Worm (Caenorhabditis elegans) whole organism, young adult: ENCODE results near the gene B0001.8.

Source experiments
- B0019.2 ChIP-seq: fragments of 200-800 bp; sonication (Bioruptor generic); conservative IDR thresholded peaks from 2 replicates; pipeline ENCODE4 v1.3.6; 2022; ENCODE audit warnings: missing genetic modification reagents, missing genetic modification characterization, missing compliant biosample characterization
- B0261.1 ChIP-seq: sonication (generic microtip); optimal IDR thresholded peaks from 2 replicates; lab custom pipeline; 2016; ENCODE audit warnings: mild to moderate bottlenecking, missing genetic modification characterization, moderate library complexity, missing compliant biosample characterization
- B0336.3 ChIP-seq: fragments of 200-800 bp; sonication (Bioruptor generic); IDR thresholded peaks from 2 replicates; pipeline ENCODE4 v1.3.6; 2022; ENCODE audit warnings: missing genetic modification characterization, missing compliant biosample characterization
- D2030.7 ChIP-seq: fragments of 200-800 bp; sonication (Bioruptor generic); IDR thresholded peaks from 2 replicates; pipeline ENCODE4 v1.3.6; 2022; ENCODE audit warnings: missing genetic modification reagents, missing genetic modification characterization, missing compliant biosample characterization
- F10E7.11 ChIP-seq: sonication (generic microtip); optimal IDR thresholded peaks from 2 replicates; lab custom pipeline; 2017; ENCODE audit warnings: mild to moderate bottlenecking, missing genetic modification characterization, moderate library complexity, missing compliant biosample characterization
- F33H1.4 ChIP-seq: fragments of 200-800 bp; sonication (Bioruptor generic); IDR thresholded peaks from 2 replicates; pipeline ENCODE4 v1.3.6; 2022; ENCODE audit warnings: missing genetic modification reagents, missing genetic modification characterization, missing compliant biosample characterization
- F37B4.10 ChIP-seq: fragments of 200-800 bp; sonication (Bioruptor generic); IDR thresholded peaks from 2 replicates; pipeline ENCODE4 v1.3.6; 2022; ENCODE audit warnings: missing genetic modification characterization, missing compliant biosample characterization
- F52B5.7 ChIP-seq: sonication (generic microtip); optimal IDR thresholded peaks from 2 replicates; lab custom pipeline; 2016; ENCODE audit warnings: mild to moderate bottlenecking, missing genetic modification characterization, missing compliant biosample characterization
- Y95B8A.8 ChIP-seq: fragments of 200-800 bp; sonication (Bioruptor generic); IDR thresholded peaks from 2 replicates; pipeline ENCODE4 v1.3.6; 2022; ENCODE audit warnings: missing genetic modification reagents, missing genetic modification characterization, missing compliant biosample characterization
- akir-1 ChIP-seq: fragments of 200-800 bp; sonication (Bioruptor generic); optimal IDR thresholded peaks from 2 replicates; lab custom pipeline; 2018; ENCODE audit warnings: mild to moderate bottlenecking, missing genetic modification characterization, moderate library complexity, missing compliant biosample characterization
- ama-1 ChIP-seq, 3 experiments: fragments of 150-350 bp in 1 of 3; sonication (generic microtip) in 2 of 3; optimal IDR thresholded peaks; 2 replicates each; lab custom pipeline; 2014 to 2018; ENCODE audit warnings: missing biosample characterization in 2 of 3, missing genetic modification characterization in 2 of 3, missing genetic modification reagents in 2 of 3
- atf-7 ChIP-seq: sonication (generic microtip); optimal IDR thresholded peaks from 2 replicates; lab custom pipeline; 2017; ENCODE audit warnings: mild to moderate bottlenecking, missing genetic modification characterization, missing compliant biosample characterization
- athp-1 ChIP-seq: sonication (generic microtip); optimal IDR thresholded peaks from 2 replicates; lab custom pipeline; 2017; ENCODE audit warnings: mild to moderate bottlenecking, missing genetic modification characterization, missing compliant biosample characterization
- attf-6 ChIP-seq: fragments of 200-800 bp; sonication (Bioruptor generic); IDR thresholded peaks from 2 replicates; pipeline ENCODE4 v1.3.6; 2022; ENCODE audit warnings: missing genetic modification reagents, missing genetic modification characterization, missing compliant biosample characterization
- bed-2 ChIP-seq: fragments of 200-800 bp; sonication (Bioruptor generic); IDR thresholded peaks from 2 replicates; pipeline ENCODE4 v1.3.6; 2022; ENCODE audit warnings: missing genetic modification reagents, missing genetic modification characterization, missing compliant biosample characterization
- ceh-100 ChIP-seq: fragments of 200-800 bp; sonication (Bioruptor generic); IDR thresholded peaks from 2 replicates; pipeline ENCODE4 v1.3.6; 2022; ENCODE audit warnings: missing genetic modification reagents, missing genetic modification characterization, missing compliant biosample characterization
- ceh-40 ChIP-seq: fragments of 200-800 bp; sonication (Bioruptor generic); IDR thresholded peaks from 2 replicates; pipeline ENCODE4 v1.3.6; 2022; ENCODE audit warnings: missing genetic modification characterization, missing compliant biosample characterization
- ceh-91 ChIP-seq: fragments of 200-800 bp; sonication (Bioruptor generic); IDR thresholded peaks from 2 replicates; pipeline ENCODE4 v1.3.6; 2022; ENCODE audit warnings: missing genetic modification reagents, missing genetic modification characterization, missing compliant biosample characterization
- die-1 ChIP-seq: sonication (generic microtip); optimal IDR thresholded peaks from 2 replicates; lab custom pipeline; 2016; ENCODE audit warnings: missing genotype, mild to moderate bottlenecking, missing genetic modification characterization, missing compliant biosample characterization
- efl-1 ChIP-seq: fragments of 150-350 bp; optimal IDR thresholded peaks from 2 replicates; lab custom pipeline; 2014; ENCODE audit warnings: missing biosample characterization, missing genetic modification reagents, missing genetic modification characterization
- fkh-3 ChIP-seq: sonication (generic microtip); optimal IDR thresholded peaks from 2 replicates; lab custom pipeline; 2016; ENCODE audit warnings: mild to moderate bottlenecking, missing genetic modification characterization, missing compliant biosample characterization
- hlh-26 ChIP-seq: fragments of 200-800 bp; sonication (Bioruptor generic); conservative IDR thresholded peaks from 2 replicates; pipeline ENCODE4 v1.3.6; 2022; ENCODE audit warnings: missing genetic modification reagents, missing genetic modification characterization, missing compliant biosample characterization
- hmg-1.2 ChIP-seq: fragments of 200-800 bp; sonication (Bioruptor generic); IDR thresholded peaks from 2 replicates; pipeline ENCODE4 v1.3.6; 2022; ENCODE audit warnings: missing genetic modification reagents, missing genetic modification characterization, missing compliant biosample characterization
- let-607 ChIP-seq, 2 experiments: fragments of 200-800 bp in 1 of 2; sonication (Bioruptor generic) in 1 of 2; sonication (generic microtip) in 1 of 2; optimal IDR thresholded peaks; 2 replicates each; lab custom pipeline; 2016 to 2018; ENCODE audit warnings: mild to moderate bottlenecking in 2 of 2, missing compliant biosample characterization in 2 of 2, missing genetic modification characterization in 2 of 2, moderate library complexity in 2 of 2, missing genotype in 1 of 2
- lin-26 ChIP-seq: fragments of 200-800 bp; sonication (Bioruptor generic); IDR thresholded peaks from 2 replicates; pipeline ENCODE4 v1.3.6; 2022; ENCODE audit warnings: missing genetic modification reagents, missing genetic modification characterization, missing compliant biosample characterization
- lin-54 ChIP-seq: fragments of 200-800 bp; sonication (Bioruptor generic); optimal IDR thresholded peaks from 2 replicates; lab custom pipeline; 2018; ENCODE audit warnings: mild to moderate bottlenecking, missing genetic modification characterization, missing compliant biosample characterization
- lsl-1 ChIP-seq: fragments of 200-800 bp; sonication (Bioruptor generic); optimal IDR thresholded peaks from 2 replicates; lab custom pipeline; 2018; ENCODE audit warnings: mild to moderate bottlenecking, missing genetic modification characterization, moderate library complexity, missing compliant biosample characterization
- madf-6 ChIP-seq: fragments of 200-800 bp; sonication (Bioruptor generic); IDR thresholded peaks from 2 replicates; pipeline ENCODE4 v1.3.6; 2022; ENCODE audit warnings: missing genetic modification reagents, missing genetic modification characterization, missing compliant biosample characterization
- madf-8 ChIP-seq: fragments of 200-800 bp; sonication (Bioruptor generic); conservative IDR thresholded peaks from 2 replicates; pipeline ENCODE4 v1.3.6; 2022; ENCODE audit warnings: missing genetic modification reagents, missing genetic modification characterization, missing compliant biosample characterization
- mcd-1 ChIP-seq: fragments of 200-800 bp; sonication (Bioruptor generic); IDR thresholded peaks from 2 replicates; pipeline ENCODE4 v1.3.6; 2022; ENCODE audit warnings: missing genetic modification reagents, missing genetic modification characterization, missing compliant biosample characterization
- mel-28 ChIP-seq: sonication (generic microtip); optimal IDR thresholded peaks from 2 replicates; lab custom pipeline; 2016; ENCODE audit warnings: borderline replicate concordance, mild to moderate bottlenecking, missing genetic modification characterization, missing compliant biosample characterization
- sea-2 ChIP-seq: fragments of 200-800 bp; sonication (Bioruptor generic); IDR thresholded peaks from 2 replicates; pipeline ENCODE4 v1.3.6; 2022; ENCODE audit warnings: missing genetic modification characterization, missing compliant biosample characterization
- snpc-1.1 ChIP-seq: sonication (generic microtip); optimal IDR thresholded peaks from 2 replicates; lab custom pipeline; 2017; ENCODE audit warnings: missing genetic modification characterization, mild to moderate bottlenecking, missing compliant biosample characterization, antibody characterized with exemption, moderate library complexity, missing genotype, missing genetic modification reagents; ENCODE audit not compliant: insufficient read depth
- snpc-4 ChIP-seq, 5 experiments: fragments of 150-350 bp in 1 of 5; sonication (generic microtip) in 4 of 5; optimal IDR thresholded peaks; 2 replicates each; lab custom pipeline; 2014 to 2018; ENCODE audit warnings: missing genetic modification characterization in 5 of 5, missing biosample characterization in 3 of 5, antibody characterized with exemption in 2 of 5, mild to moderate bottlenecking in 2 of 5, missing compliant biosample characterization in 2 of 5, missing genotype in 2 of 5, moderate library complexity in 2 of 5, missing genetic modification reagents in 1 of 5
- somi-1 ChIP-seq: fragments of 200-800 bp; sonication (Bioruptor generic); optimal IDR thresholded peaks from 2 replicates; lab custom pipeline; 2018; ENCODE audit warnings: mild to moderate bottlenecking, missing genetic modification characterization, missing compliant biosample characterization
- tbp1 ChIP-seq: fragments of 200-800 bp; sonication (Bioruptor generic); optimal IDR thresholded peaks from 2 replicates; lab custom pipeline; 2018; ENCODE audit warnings: mild to moderate bottlenecking, missing genetic modification characterization, missing compliant biosample characterization
- unc-130 ChIP-seq: sonication (generic microtip); optimal IDR thresholded peaks from 2 replicates; lab custom pipeline; 2016; ENCODE audit warnings: missing genetic modification reagents, missing genetic modification characterization, missing compliant biosample characterization
- xnd-1 ChIP-seq: sonication (generic microtip); optimal IDR thresholded peaks from 2 replicates; lab custom pipeline; 2016; ENCODE audit warnings: missing genotype, missing genetic modification reagents, missing genetic modification characterization, missing compliant biosample characterization
- ztf-18 ChIP-seq: sonication (generic microtip); optimal IDR thresholded peaks from 2 replicates; lab custom pipeline; 2016; ENCODE audit warnings: missing genotype, mild to moderate bottlenecking, missing genetic modification characterization, missing compliant biosample characterization
- ztf-22 ChIP-seq: fragments of 200-800 bp; sonication (Bioruptor generic); optimal IDR thresholded peaks from 2 replicates; lab custom pipeline; 2018; ENCODE audit warnings: mild to moderate bottlenecking, missing genetic modification characterization, moderate library complexity, missing compliant biosample characterization
- ztf-3 ChIP-seq: fragments of 200-800 bp; sonication (Bioruptor generic); optimal IDR thresholded peaks from 2 replicates; lab custom pipeline; 2018; ENCODE audit warnings: mild to moderate bottlenecking, missing genetic modification characterization, missing compliant biosample characterization

Gene B0001.8

ce11 chrIV:12154195-12154677, 13.4 kb upstream of the B0001.8 start, which contains the start of gene B0001.7:
B0001.7 (minus strand) TSS chrIV:12154245.
- TF ChIP-seq B0019.2 (GFP tag; lab: Robert Waterston, UW) (no peak), fkh-3 (tag; lab: Kevin White, UChicago) (no peak), B0336.3 (GFP tag; lab: Robert Waterston, UW) (no peak), snpc-4 (GFP tag; optimal IDR thresholded peaks at IDR 0.05; lab: Kevin White, UChicago) (no peak), snpc-4 (tag; optimal IDR thresholded peaks at IDR 0.05; lab: Kevin White, UChicago) (peak in 1 of 4 experiments; percentile 36), ceh-91 (GFP tag; lab: Robert Waterston, UW) (peak; percentile 65; the same call in 1 of the 2 replicates), ztf-3 (GFP tag; lab: Kevin White, UChicago) (no peak), lin-54 (GFP tag; lab: Kevin White, UChicago) (peak; percentile 66), atf-7 (no peak), lsl-1 (GFP tag; lab: Kevin White, UChicago) (peak; percentile 90), somi-1 (no peak), snpc-1.1 (no peak), ceh-40 (GFP tag; lab: Robert Waterston, UW) (no peak), mcd-1 (GFP tag; lab: Robert Waterston, UW) (no peak), sea-2 (GFP tag; lab: Robert Waterston, UW) (no peak), F10E7.11 (tag; lab: Kevin White, UChicago) (no peak), F33H1.4 (GFP tag; lab: Robert Waterston, UW) (peak; percentile 86), athp-1 (tag; lab: Kevin White, UChicago) (no peak), efl-1 (GFP tag; lab: Kevin White, UChicago) (peak; percentile 69), ama-1 (optimal IDR thresholded peaks at IDR 0.05; lab: Kevin White, UChicago) (no peak), ama-1 (GFP tag; optimal IDR thresholded peaks at IDR 0.05; lab: Kevin White, UChicago) (no peak), ztf-22 (no peak), F37B4.10 (no peak), B0261.1 (tag; lab: Kevin White, UChicago) (no peak), ceh-100 (no peak), F52B5.7 (tag; lab: Kevin White, UChicago) (no peak), tbp1 (GFP tag; lab: Kevin White, UChicago) (peak; percentile 22), mel-28 (no peak), unc-130 (GFP tag; lab: Kevin White, UChicago) (no peak), bed-2 (no peak), ztf-18 (tag; lab: Kevin White, UChicago) (no peak), hlh-26 (GFP tag; lab: Robert Waterston, UW) (no peak), madf-6 (peak; percentile 88), xnd-1 (peak; percentile 83), madf-8 (GFP tag; lab: Robert Waterston, UW) (peak; percentile 76), let-607 (tag; optimal IDR thresholded peaks at IDR 0.05; lab: Kevin White, UChicago) (no peak), D2030.7 (peak; percentile 46; the same call in 1 of the 2 replicates), die-1 (tag; lab: Kevin White, UChicago) (no peak), akir-1 (GFP tag; lab: Kevin White, UChicago) (no peak)
- TF ChIP-seq, all 124 proteins: peak for 11

- TF ChIP-seq madf-8 (GFP tag; lab: Robert Waterston, UW), result no peak
- 0 out of 2 replicates have a peak, but pooled peaks have one; percentile 17 for TF ChIP-seq hmg-1.2 (GFP tag; lab: Robert Waterston, UW)
- no peak for TF ChIP-seq mcd-1 (GFP tag; lab: Robert Waterston, UW)
- TF ChIP-seq F37B4.10, result no peak
- TF ChIP-seq madf-6, result no peak
- no peak for TF ChIP-seq attf-6
- no peak for TF ChIP-seq Y95B8A.8 (GFP tag; lab: Robert Waterston, UW)
- no peak for TF ChIP-seq xnd-1
- TF ChIP-seq lin-26, result 0 out of 2 replicates have a peak, but pooled peaks have one; percentile 50
- no peak for TF ChIP-seq ztf-22
Observed at ce11 chrIV:12150877-12151276, 10.0 kb upstream of the B0001.8 start, which contains the start of gene B0001.2. B0001.2 (minus strand) TSS chrIV:12150977.
